Worm (Caenorhabditis elegans): Measurements from ENCODE around the gene Y49G5A.1.

Gene Y49G5A.1

ce11 chrV:5274974-5275373 lies 12.2 kb downstream of the Y49G5A.1 start (continued):
- TF ChIP-seq R02D3.7 (tag; optimal IDR thresholded peaks at IDR 0.05) (no peak), jun-1 (tag; optimal IDR thresholded peaks at IDR 0.05) (no peak), daf-12 (tag; optimal IDR thresholded peaks at IDR 0.05) (no peak), egl-5 (tag; optimal IDR thresholded peaks at IDR 0.05) (no peak), ama-1 (optimal IDR thresholded peaks at IDR 0.05) (no peak), unc-62 (GFP tag; optimal IDR thresholded peaks at IDR 0.05) (no peak), snpc-4 (tag; optimal IDR thresholded peaks at IDR 0.05) (no peak), elt-1 (tag; optimal IDR thresholded peaks at IDR 0.05) (no peak), fkh-10 (GFP tag; optimal IDR thresholded peaks at IDR 0.05) (no peak), nhr-23 (tag; optimal IDR thresholded peaks at IDR 0.05) (peak; percentile 51), hmg-11 (tag; optimal IDR thresholded peaks at IDR 0.05) (no peak), pha-4 (tag; optimal IDR thresholded peaks at IDR 0.05) (peak; percentile 53)

- TF ChIP-seq skn-1 (tag; optimal IDR thresholded peaks at IDR 0.05): no peak
- TF ChIP-seq daf-12 (tag; optimal IDR thresholded peaks at IDR 0.05): no peak
- TF ChIP-seq ceh-9 (tag; optimal IDR thresholded peaks at IDR 0.05): no peak
- no peak for TF ChIP-seq egl-27 (tag; optimal IDR thresholded peaks at IDR 0.05)
- no peak for TF ChIP-seq mml-1 (tag; optimal IDR thresholded peaks at IDR 0.05)
- TF ChIP-seq ztf-4 (tag; optimal IDR thresholded peaks at IDR 0.05): no peak
- no peak for TF ChIP-seq ztf-11 (tag; optimal IDR thresholded peaks at IDR 0.05)
- no peak for TF ChIP-seq lin-39 (tag; optimal IDR thresholded peaks at IDR 0.05)
- no peak for TF ChIP-seq fkh-10 (GFP tag; optimal IDR thresholded peaks at IDR 0.05)
- no peak for TF ChIP-seq elt-1 (tag; optimal IDR thresholded peaks at IDR 0.05)
- TF ChIP-seq lsy-12 (tag; optimal IDR thresholded peaks at IDR 0.05): no peak
- TF ChIP-seq zag-1 (tag; optimal IDR thresholded peaks at IDR 0.05): no peak
- TF ChIP-seq nhr-23 (tag; optimal IDR thresholded peaks at IDR 0.05): no peak
These were observed 13.4 kb downstream of the Y49G5A.1 start, which contains the start of gene natc-2 for ce11 chrV:5273770-5274169. TSS of gene natc-2 (plus strand) at chrV:5274070.

- TF ChIP-seq elt-2 (tag; optimal IDR thresholded peaks at IDR 0.05) (peak; percentile 4), nhr-28 (tag; optimal IDR thresholded peaks at IDR 0.05) (no peak), nhr-43 (tag; optimal IDR thresholded peaks at IDR 0.05; ENCODE audit: poor library complexity, severe bottlenecking) (peak; percentile 21)
These were observed 13.9 kb downstream of the Y49G5A.1 start for ce11 chrV:5273241-5273640.

ce11 chrV:5272619-5273074 lies 14.5 kb downstream of the Y49G5A.1 start:
- TF ChIP-seq nhr-43 (tag; optimal IDR thresholded peaks at IDR 0.05; ENCODE audit: poor library complexity, severe bottlenecking): peak; percentile 61
- TF ChIP-seq egl-27 (tag; optimal IDR thresholded peaks at IDR 0.05): no peak
- peak; percentile 2 for TF ChIP-seq pqm-1 (tag; optimal IDR thresholded peaks at IDR 0.05)
- peak; percentile 59 for TF ChIP-seq nhr-23 (tag; optimal IDR thresholded peaks at IDR 0.05)

ce11 chrV:5272034-5272433 lies 15.1 kb downstream of the Y49G5A.1 start:
- TF ChIP-seq skn-1 (tag; optimal IDR thresholded peaks at IDR 0.05) (no peak), elt-1 (tag; optimal IDR thresholded peaks at IDR 0.05) (no peak), ztf-4 (tag; optimal IDR thresholded peaks at IDR 0.05) (no peak), tbx-2 (tag; optimal IDR thresholded peaks at IDR 0.05) (no peak), mdl-1 (tag; optimal IDR thresholded peaks at IDR 0.05) (no peak), nhr-11 (tag; optimal IDR thresholded peaks at IDR 0.05) (no peak), pha-4 (tag; optimal IDR thresholded peaks at IDR 0.05) (no peak), elt-3 (tag; optimal IDR thresholded peaks at IDR 0.05) (no peak), ZK546.5 (tag; optimal IDR thresholded peaks at IDR 0.05) (no peak), unc-62 (GFP tag; optimal IDR thresholded peaks at IDR 0.05) (no peak), ztf-11 (tag; optimal IDR thresholded peaks at IDR 0.05) (no peak), hmg-11 (tag; optimal IDR thresholded peaks at IDR 0.05) (no peak)

- TF ChIP-seq lsy-12 (tag; optimal IDR thresholded peaks at IDR 0.05): peak; percentile 23
- TF ChIP-seq pha-4 (tag; optimal IDR thresholded peaks at IDR 0.05): peak; percentile 61
- peak; percentile 26 for TF ChIP-seq mdl-1 (tag; optimal IDR thresholded peaks at IDR 0.05)
- peak; percentile 23 for TF ChIP-seq skn-1 (tag; optimal IDR thresholded peaks at IDR 0.05)
- no peak for TF ChIP-seq unc-39 (tag; optimal IDR thresholded peaks at IDR 0.05)
- peak; percentile 62 for TF ChIP-seq jun-1 (tag; optimal IDR thresholded peaks at IDR 0.05)
- TF ChIP-seq mml-1 (tag; optimal IDR thresholded peaks at IDR 0.05): peak; percentile 80
- TF ChIP-seq elt-2 (tag; optimal IDR thresholded peaks at IDR 0.05): peak; percentile 93
- TF ChIP-seq nhr-11 (tag; optimal IDR thresholded peaks at IDR 0.05): peak; percentile 44
- TF ChIP-seq nhr-43 (tag; optimal IDR thresholded peaks at IDR 0.05; ENCODE audit: poor library complexity, severe bottlenecking): peak; percentile 47
- no peak for TF ChIP-seq nhr-23 (tag; optimal IDR thresholded peaks at IDR 0.05)
- peak; percentile 25 for TF ChIP-seq daf-12 (tag; optimal IDR thresholded peaks at IDR 0.05)
- TF ChIP-seq ztf-11 (tag; optimal IDR thresholded peaks at IDR 0.05): no peak
- no peak for TF ChIP-seq nhr-77 (tag; optimal IDR thresholded peaks at IDR 0.05)
- peak; percentile 60 for TF ChIP-seq nfya-1 (tag; optimal IDR thresholded peaks at IDR 0.05; ENCODE audit: insufficient read depth)
- TF ChIP-seq zag-1 (tag; optimal IDR thresholded peaks at IDR 0.05): no peak
- peak; percentile 9 for TF ChIP-seq tbx-2 (tag; optimal IDR thresholded peaks at IDR 0.05)
- TF ChIP-seq lin-39 (tag; optimal IDR thresholded peaks at IDR 0.05): peak; percentile 28
- peak; percentile 87 for TF ChIP-seq pqm-1 (tag; optimal IDR thresholded peaks at IDR 0.05)
- peak in 1 of 3 experiments; percentile 10 for TF ChIP-seq elt-3 (tag; optimal IDR thresholded peaks at IDR 0.05)
- TF ChIP-seq ama-1 (optimal IDR thresholded peaks at IDR 0.05): peak; percentile 73
These were observed 15.7 kb downstream of the Y49G5A.1 start for ce11 chrV:5271487-5271886.

All from whole organism, L3 larva.